Worm (Caenorhabditis elegans) whole organism, late embryonic: ENCODE measurements around the gene din-1.

Experiments used
- ama-1 ChIP-seq: fragments of 150-350 bp; optimal IDR thresholded peaks from 2 replicates; lab custom pipeline; 2014
- dve-1 ChIP-seq: sonication (generic microtip); optimal IDR thresholded peaks from 2 replicates; lab custom pipeline; 2017; ENCODE audit warnings: antibody characterized with exemption, mild to moderate bottlenecking, missing genetic modification characterization, missing compliant biosample characterization
- elt-2 ChIP-seq: sonication (generic microtip); optimal IDR thresholded peaks from 2 replicates; lab custom pipeline; 2016; ENCODE audit warnings: missing genetic modification reagents, missing genetic modification characterization, missing compliant biosample characterization
- hlh-13 ChIP-seq: fragments of 200-800 bp; sonication (Bioruptor generic); optimal IDR thresholded peaks from 2 replicates; lab custom pipeline; 2018; ENCODE audit warnings: mild to moderate bottlenecking, missing genetic modification characterization, missing compliant biosample characterization
- lin-11 ChIP-seq: fragments of 200-800 bp; sonication (Bioruptor generic); optimal IDR thresholded peaks from 2 replicates; lab custom pipeline; 2018; ENCODE audit warnings: mild to moderate bottlenecking, missing genetic modification characterization, missing compliant biosample characterization
- pag-3 ChIP-seq: sonication (generic microtip); optimal IDR thresholded peaks from 2 replicates; lab custom pipeline; 2016; ENCODE audit warnings: missing compliant biosample characterization, missing genetic modification characterization, borderline replicate concordance
- pha-4 ChIP-seq: fragments of 150-350 bp; optimal IDR thresholded peaks from 2 replicates; lab custom pipeline; 2018; ENCODE audit warnings: missing biosample characterization, missing genetic modification reagents, missing genetic modification characterization
- tbx-2 ChIP-seq: sonication (generic microtip); optimal IDR thresholded peaks from 2 replicates; lab custom pipeline; 2016; ENCODE audit warnings: missing genetic modification characterization, missing compliant biosample characterization

ce11 chrII:11650975-11651588, 17.7 kb upstream of the din-1 start, which contains the start of gene coa-7:
- TF ChIP-seq elt-2 (tag; lab: Kevin White, UChicago) = no peak
- no peak for TF ChIP-seq lin-11 (tag; lab: Kevin White, UChicago)
- no peak for TF ChIP-seq pag-3 (tag; lab: Kevin White, UChicago)
- TF ChIP-seq hlh-13 (GFP tag; lab: Kevin White, UChicago) = no peak
- no peak for TF ChIP-seq ama-1 (lab: Kevin White, UChicago)
- TF ChIP-seq pha-4 (tag; lab: Kevin White, UChicago) = no peak
- TF ChIP-seq tbx-2 (tag; lab: Kevin White, UChicago) = no peak
- no peak for TF ChIP-seq dve-1 (tag; lab: Kevin White, UChicago)
